Fruit fly (Drosophila melanogaster) whole organism: ENCODE results near the gene CG31075.

Experiments
- CG8478 ChIP-seq: fragments of >200 bp; optimal IDR thresholded peaks from 2 replicates; lab custom pipeline; 2018; ENCODE audit warnings: inconsistent platforms
- Dll ChIP-seq: fragments of >200 bp; optimal IDR thresholded peaks from 2 replicates; lab custom pipeline; 2017
- EcR ChIP-seq, 2 experiments: fragments of >200 bp; optimal IDR thresholded peaks; 2 replicates each; lab custom pipeline; 2017; ENCODE audit warnings: missing biosample characterization in 2 of 2, missing genetic modification characterization in 2 of 2, missing genetic modification reagents in 2 of 2
- pan ChIP-seq: fragments of >200 bp; optimal IDR thresholded peaks from 2 replicates; lab custom pipeline; 2017
- psq ChIP-seq: fragments of >200 bp; optimal IDR thresholded peaks from 2 replicates; lab custom pipeline; 2017
- usp ChIP-seq: fragments of >200 bp; optimal IDR thresholded peaks from 2 replicates; lab custom pipeline; 2017; ENCODE audit warnings: missing biosample characterization, missing genetic modification characterization, mixed read lengths

Gene CG31075

DNA sequence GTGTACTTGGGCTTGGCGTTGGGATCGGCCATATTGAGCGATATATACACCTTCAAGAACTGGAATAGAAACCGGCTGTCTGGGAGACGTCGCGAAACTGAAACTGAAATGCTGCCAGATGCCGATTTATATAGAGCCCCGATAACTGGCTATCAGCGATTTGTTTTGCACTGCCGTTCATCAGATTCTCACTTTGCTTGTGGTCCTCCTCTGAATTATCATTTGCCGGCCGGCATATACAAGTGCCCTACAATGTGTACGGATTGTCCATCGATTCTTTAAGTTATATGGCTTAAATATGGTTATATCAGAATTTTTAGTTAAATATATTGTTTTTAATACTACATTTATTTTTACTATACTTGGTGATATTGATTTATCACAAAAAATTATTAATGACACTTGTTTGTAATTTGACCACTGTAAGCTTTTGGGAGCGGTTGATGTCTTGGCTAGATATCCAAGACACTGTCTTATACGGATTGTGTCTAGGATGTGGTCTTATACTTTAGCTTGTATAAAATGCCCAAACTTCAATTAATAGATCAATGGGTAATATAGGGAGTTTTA is at the start of gene CG31075:
Gene CG31075, minus strand, starts transcription at position 106 of the 570 bp plus-strand sequence.
- TF ChIP-seq psq (lab: Kevin White, UChicago), result peak; percentile 41
- TF ChIP-seq Dll (lab: Kevin White, UChicago), result no peak

DNA sequence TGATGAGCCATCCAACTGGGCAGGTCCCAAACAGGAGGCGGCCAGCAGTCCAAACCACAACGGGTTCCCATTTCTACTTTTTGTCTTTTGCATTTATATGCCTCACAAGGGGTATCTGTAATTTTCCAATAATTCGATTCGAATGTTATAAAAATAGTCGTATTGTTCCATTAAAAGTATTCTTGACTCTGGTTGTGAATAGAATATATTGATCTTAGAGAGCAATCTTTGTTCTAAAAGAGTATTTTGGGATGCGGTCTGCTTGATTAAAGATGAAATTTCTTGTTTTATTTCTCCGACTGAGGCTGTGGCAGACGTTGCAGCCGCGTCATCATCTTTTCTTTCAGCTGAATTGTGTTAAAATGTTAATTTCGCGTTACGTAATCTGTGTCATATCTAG is 45.6 kb upstream of the CG31075 start:
- TF ChIP-seq CG8478 (lab: Kevin White, UChicago) (no peak), pan (lab: Kevin White, UChicago) (no peak), Dll (lab: Kevin White, UChicago) (no peak), psq (lab: Kevin White, UChicago) (no peak), EcR (GFP tag; optimal IDR thresholded peaks at IDR 0.05; lab: Kevin White, UChicago) (no peak), usp (no peak)

DNA sequence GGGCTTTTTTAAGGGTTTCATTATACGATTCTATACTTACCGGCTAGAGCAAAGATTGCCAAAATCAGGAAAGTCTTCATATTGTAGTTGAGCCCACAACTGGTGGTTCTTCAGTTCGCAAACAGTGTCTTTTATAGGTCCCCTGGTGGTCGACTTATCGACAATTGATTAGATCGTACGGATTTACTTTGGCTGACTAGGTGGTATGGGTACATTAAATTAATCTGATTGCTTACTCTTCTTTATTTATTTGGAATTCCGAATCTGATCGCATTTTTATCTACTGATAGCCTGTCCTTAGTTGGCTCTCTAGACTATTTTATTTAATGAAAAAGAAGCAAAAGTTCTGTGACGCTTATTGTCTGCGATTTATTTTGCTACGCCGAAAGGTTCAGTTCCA is 37.7 kb upstream of the CG31075 start, which contains the start of gene CG6271:
Gene CG6271, minus strand, starts transcription at position 101 of the 400 bp plus-strand sequence.
- TF ChIP-seq pan (lab: Kevin White, UChicago), result no peak
- TF ChIP-seq CG8478 (lab: Kevin White, UChicago), result no peak
- TF ChIP-seq usp, result no peak
- TF ChIP-seq EcR (GFP tag; optimal IDR thresholded peaks at IDR 0.05; lab: Kevin White, UChicago), result no peak
- no peak for TF ChIP-seq Dll (lab: Kevin White, UChicago)
- no peak for TF ChIP-seq psq (lab: Kevin White, UChicago)

DNA sequence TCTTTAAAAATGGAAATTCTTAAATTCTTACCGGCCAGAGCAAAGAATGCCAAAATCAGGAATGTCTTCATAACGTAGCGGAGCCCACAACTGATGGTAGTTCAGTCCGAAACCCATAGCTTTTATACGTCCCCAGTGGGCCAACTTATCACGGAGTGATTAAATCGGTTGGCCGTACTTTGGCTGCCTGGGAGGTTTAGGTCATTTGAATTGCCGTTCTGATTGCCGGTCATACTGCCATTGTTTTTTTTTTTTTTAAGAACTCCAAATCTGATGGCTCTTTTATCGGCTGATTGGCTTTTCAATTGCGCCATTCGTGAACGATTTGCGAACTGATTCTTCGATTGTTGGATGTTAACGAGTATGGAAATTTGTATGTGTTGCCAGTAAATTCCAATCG is 34.8 kb upstream of the CG31075 start, which contains the start of gene CG6277:
Gene CG6277, minus strand, starts transcription at position 101 of the 400 bp plus-strand sequence.
- TF ChIP-seq Dll (lab: Kevin White, UChicago), result no peak
- TF ChIP-seq EcR (GFP tag; optimal IDR thresholded peaks at IDR 0.05; lab: Kevin White, UChicago), result no peak
- TF ChIP-seq CG8478 (lab: Kevin White, UChicago), result no peak
- no peak for TF ChIP-seq pan (lab: Kevin White, UChicago)
- no peak for TF ChIP-seq psq (lab: Kevin White, UChicago)
- no peak for TF ChIP-seq usp

DNA sequence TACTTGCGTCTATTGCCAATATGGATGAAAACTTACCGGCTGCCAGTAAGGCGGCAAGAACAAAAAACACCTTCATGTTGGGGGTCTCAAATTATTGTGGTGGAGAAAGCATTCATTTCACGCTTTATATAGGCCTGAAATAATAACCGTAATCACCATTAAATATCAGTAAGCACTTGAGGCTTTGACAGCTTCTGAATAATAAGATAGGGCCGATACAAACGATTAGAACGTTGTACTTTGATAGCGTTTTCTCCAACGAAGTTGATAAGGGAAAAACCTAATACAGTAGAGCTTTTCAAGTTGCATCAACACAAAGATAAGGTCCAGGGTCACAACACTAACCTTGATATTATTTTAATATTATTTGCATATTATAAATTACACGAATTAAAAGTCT is 33.0 kb upstream of the CG31075 start, which contains the start of gene CG6283:
Gene CG6283, minus strand, starts transcription at position 101 of the 400 bp plus-strand sequence.
- no peak for TF ChIP-seq CG8478 (lab: Kevin White, UChicago)

DNA sequence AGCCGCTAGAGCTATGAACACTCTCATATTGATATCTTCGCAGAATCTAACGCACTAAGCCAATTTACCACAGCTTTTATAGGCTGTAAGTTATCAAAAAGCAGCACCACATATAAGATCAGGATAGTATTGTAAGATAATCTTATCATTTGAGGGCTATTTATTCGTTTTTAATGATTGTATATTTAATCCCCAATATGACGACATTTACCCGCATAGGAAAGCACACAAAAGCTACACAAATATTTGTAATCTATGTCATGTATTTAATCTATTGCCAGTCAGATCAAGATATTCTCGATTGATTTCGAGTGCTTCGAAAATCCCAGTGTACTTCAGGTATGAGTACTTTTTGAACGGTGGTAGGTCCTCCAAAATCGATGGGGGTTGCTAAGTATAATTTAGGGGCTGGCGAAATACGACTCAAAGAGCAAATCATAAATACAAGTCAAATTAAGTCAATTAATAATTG is 31.4 kb upstream of the CG31075 start, which contains the start of gene CG17191:
Gene CG17191, minus strand, starts transcription at position 51 of the 472 bp plus-strand sequence.
- TF ChIP-seq Dll (lab: Kevin White, UChicago) (no peak), pan (lab: Kevin White, UChicago) (no peak)

DNA sequence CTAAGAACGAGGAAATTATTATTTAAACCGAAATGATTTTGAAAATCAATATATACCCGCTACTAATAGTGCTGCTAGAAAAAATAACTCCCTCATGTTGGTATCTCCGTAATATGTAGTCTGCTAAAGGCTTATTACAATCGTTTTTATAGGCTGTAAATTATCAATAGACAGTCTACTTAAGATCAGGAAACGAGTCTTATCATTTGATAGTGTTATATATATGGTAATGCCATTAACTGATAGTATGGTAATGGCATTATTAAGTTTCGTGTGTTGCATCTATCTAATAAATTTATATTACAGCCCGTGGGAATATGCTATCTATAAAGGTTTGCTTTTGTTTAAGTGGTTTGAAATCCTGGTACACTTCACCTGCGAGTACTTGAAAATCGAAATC is 29.9 kb upstream of the CG31075 start, which contains the start of gene CG17192:
Gene CG17192, minus strand, starts transcription at position 101 of the 400 bp plus-strand sequence.
- no peak for TF ChIP-seq usp
- TF ChIP-seq EcR (GFP tag; optimal IDR thresholded peaks at IDR 0.05; lab: Kevin White, UChicago), result no peak
- no peak for TF ChIP-seq CG8478 (lab: Kevin White, UChicago)
- TF ChIP-seq Dll (lab: Kevin White, UChicago), result no peak
- no peak for TF ChIP-seq psq (lab: Kevin White, UChicago)
- TF ChIP-seq pan (lab: Kevin White, UChicago), result no peak

DNA sequence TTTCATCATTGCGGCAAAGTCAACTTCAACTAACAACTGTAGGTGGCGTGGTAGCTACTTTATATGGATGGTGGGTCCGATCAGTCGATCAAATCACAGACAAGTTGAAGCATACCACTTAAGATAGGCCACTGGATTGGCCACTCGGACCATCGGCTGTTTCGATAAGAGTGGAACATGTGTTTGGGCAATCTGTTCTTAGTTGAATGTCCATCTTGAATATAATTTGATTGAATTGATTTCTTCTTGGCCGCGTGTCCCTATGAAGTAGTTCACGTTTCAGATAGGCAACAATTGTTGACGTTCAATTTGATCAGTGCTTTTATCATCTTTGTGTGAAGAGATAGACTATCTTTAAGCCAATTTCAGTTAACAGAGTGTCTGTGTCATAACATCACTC is 18.7 kb upstream of the CG31075 start, which contains the start of gene CG6295:
Gene CG6295, minus strand, starts transcription at position 34 of the 400 bp plus-strand sequence.
- no peak for TF ChIP-seq pan (lab: Kevin White, UChicago)
- no peak for TF ChIP-seq usp
- no peak for TF ChIP-seq EcR (GFP tag; optimal IDR thresholded peaks at IDR 0.05; lab: Kevin White, UChicago)
- TF ChIP-seq CG8478 (lab: Kevin White, UChicago), result no peak
- TF ChIP-seq psq (lab: Kevin White, UChicago), result no peak

DNA sequence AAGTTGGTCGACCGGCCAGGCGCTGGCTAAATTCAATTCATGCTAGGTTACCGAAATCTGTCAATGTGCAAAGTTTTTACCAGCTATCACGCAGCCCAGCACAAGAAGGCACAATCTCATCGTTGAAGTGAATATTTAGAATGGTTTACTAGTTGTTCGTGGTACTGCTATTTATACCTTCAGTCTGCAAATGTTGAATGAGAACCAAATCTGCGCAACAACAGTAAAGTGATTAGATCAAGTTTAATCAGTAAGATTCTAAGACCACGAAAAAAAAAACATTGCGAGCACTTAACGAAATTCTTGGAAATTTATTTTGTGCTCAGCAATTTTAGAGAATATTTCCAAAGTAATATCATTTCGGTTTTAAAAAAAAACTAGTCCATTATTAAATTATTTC is 17.0 kb upstream of the CG31075 start, which contains the start of gene CG6296:
Gene CG6296, minus strand, starts transcription at position 132 of the 400 bp plus-strand sequence.
- TF ChIP-seq CG8478 (lab: Kevin White, UChicago) (no peak), psq (lab: Kevin White, UChicago) (no peak), Dll (lab: Kevin White, UChicago) (no peak), pan (lab: Kevin White, UChicago) (no peak), usp (no peak), EcR (GFP tag; optimal IDR thresholded peaks at IDR 0.05; lab: Kevin White, UChicago) (no peak)

DNA sequence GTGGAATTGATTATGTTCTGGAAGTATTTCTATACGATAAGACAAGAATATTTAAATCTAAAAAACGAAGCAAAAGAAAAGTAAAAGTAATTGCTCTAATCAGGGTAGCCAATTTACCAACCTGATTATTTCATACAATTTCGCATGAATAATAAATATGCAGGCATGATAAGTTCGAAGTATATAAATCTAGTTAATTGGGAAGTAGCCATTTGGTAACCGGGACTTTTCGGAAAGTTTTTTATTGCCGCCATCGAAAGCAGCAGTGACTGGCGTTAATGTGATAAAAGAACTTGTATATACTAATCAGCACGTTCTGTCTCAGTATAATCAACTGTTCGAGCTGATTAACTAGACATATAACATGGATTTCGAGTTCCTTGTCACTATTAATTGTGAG is 14.5 kb upstream of the CG31075 start:
- TF ChIP-seq Dll (lab: Kevin White, UChicago) (no peak), pan (lab: Kevin White, UChicago) (no peak), psq (lab: Kevin White, UChicago) (no peak), usp (no peak), EcR (GFP tag; optimal IDR thresholded peaks at IDR 0.05; lab: Kevin White, UChicago) (no peak), CG8478 (lab: Kevin White, UChicago) (no peak)

DNA sequence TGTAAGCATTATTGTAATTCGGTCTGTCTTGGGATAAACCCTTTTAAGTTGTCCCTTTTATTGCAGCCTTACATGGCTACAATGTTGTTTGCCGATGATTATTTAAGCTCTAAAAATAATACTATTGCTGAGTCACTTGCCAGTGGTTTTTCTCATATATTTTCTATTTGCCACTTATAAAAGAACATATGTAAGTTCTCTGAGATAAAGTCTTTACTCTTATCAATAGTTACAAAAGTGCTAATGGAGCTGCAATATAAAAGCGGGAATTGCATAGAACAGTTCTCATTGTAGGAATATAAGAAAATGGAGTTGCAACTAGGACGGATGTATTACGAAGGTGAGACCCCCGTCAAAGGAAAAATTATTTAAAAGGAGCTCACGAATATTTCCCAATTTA is 11.1 kb upstream of the CG31075 start, which contains the start of gene CG31077:
Gene CG31077, plus strand, starts transcription at position 301 of the 400 bp plus-strand sequence.
- TF ChIP-seq pan (lab: Kevin White, UChicago), result no peak
- no peak for TF ChIP-seq Dll (lab: Kevin White, UChicago)
- no peak for TF ChIP-seq CG8478 (lab: Kevin White, UChicago)
- no peak for TF ChIP-seq usp
- TF ChIP-seq EcR (GFP tag; optimal IDR thresholded peaks at IDR 0.05; lab: Kevin White, UChicago), result no peak
- TF ChIP-seq psq (lab: Kevin White, UChicago), result no peak

DNA sequence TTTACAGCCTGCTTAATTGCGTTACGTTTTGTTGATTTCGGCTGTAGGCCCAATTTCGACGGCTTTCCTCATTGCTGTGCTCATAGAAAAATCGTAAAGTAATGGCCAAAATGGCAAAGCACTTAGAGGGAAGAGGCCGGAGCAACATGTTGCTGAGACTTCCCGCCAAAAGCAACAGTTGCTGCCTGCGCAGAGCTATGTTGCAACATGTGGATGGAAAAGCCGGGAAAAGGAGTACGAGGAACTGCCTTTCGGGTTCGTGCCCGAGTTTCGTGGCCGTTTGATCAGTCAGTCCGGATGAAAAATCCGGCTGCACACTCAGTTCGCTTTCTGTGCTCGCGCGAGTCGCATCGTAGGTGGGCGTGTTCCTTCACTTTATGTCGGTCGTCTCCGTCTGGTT is 8.3 kb upstream of the CG31075 start, which contains the start of gene RYa-R:
Gene RYa-R, plus strand, starts transcription at position 339 of the 400 bp plus-strand sequence.
- TF ChIP-seq CG8478 (lab: Kevin White, UChicago) (no peak), EcR (GFP tag; optimal IDR thresholded peaks at IDR 0.05; lab: Kevin White, UChicago) (no peak), pan (lab: Kevin White, UChicago) (no peak), Dll (lab: Kevin White, UChicago) (no peak), psq (lab: Kevin White, UChicago) (no peak), usp (no peak)
